Worm (Caenorhabditis elegans): Measurements from ENCODE around the gene col-184.

DNA sequence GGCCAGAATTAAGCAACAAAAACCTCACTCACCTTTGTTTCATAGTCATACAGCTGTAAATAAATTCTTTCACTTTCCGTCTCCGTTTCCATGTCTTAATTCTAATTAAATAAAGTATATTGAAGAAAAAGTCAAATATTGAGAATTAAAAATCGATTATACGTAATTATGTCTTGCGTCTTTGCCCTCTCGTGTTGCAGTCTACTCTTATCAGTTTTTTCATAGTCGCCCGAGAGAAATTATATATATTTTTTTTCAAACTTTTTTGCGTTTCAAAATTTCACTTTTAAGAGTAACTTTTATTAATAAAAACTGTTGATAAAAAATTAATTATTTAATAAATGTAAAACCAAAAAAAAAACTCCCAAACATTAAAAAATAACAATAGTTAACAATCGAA, 12.8 kb upstream of the col-184 start, which contains the start of gene flr-1:
- TF ChIP-seq pha-4 (tag; optimal IDR thresholded peaks at IDR 0.05) (no peak), snpc-1.1 (tag; optimal IDR thresholded peaks at IDR 0.05; ENCODE audit: insufficient read depth) (no peak)
